Worm (Caenorhabditis elegans) whole organism, L4/young adult: ENCODE measurements around the gene srg-62.

Source experiments
- W03F9.2 ChIP-seq: fragments of 150-350 bp; optimal IDR thresholded peaks from 2 replicates; lab custom pipeline; 2014; ENCODE audit warnings: missing biosample characterization, missing genetic modification characterization
- dao-5 ChIP-seq: sonication (generic microtip); optimal IDR thresholded peaks from 2 replicates; lab custom pipeline; 2016; ENCODE audit warnings: missing genotype, missing genetic modification characterization, moderate library complexity, missing compliant biosample characterization
- him-1 ChIP-seq: sonication (generic microtip); optimal IDR thresholded peaks from 2 replicates; lab custom pipeline; 2016; ENCODE audit warnings: missing genotype, missing genetic modification reagents, missing genetic modification characterization, missing compliant biosample characterization

- TF ChIP-seq him-1 (no peak), dao-5 (tag; lab: Kevin White, UChicago) (no peak), W03F9.2 (no peak)
Observed at ce11 chrV:2765052-2765451, 22.9 kb upstream of the srg-62 start, which contains the start of gene dhs-14.
